Fruit fly (Drosophila melanogaster) whole organism, embryonic: ENCODE data around the gene CG17329.

Experiments used
- Antp ChIP-seq: fragments of 200-800 bp; sonication (Bioruptor generic); optimal IDR thresholded peaks from 3 replicates; lab custom pipeline; 2016; ENCODE audit warnings: missing biosample characterization, missing genetic modification characterization
- Atf3 ChIP-seq: fragments of 200-800 bp; sonication (Bioruptor generic); optimal IDR thresholded peaks from 3 replicates; lab custom pipeline; 2016; ENCODE audit warnings: missing biosample characterization, missing genetic modification characterization
- CG1024 ChIP-seq: fragments of 200-800 bp; sonication (Bioruptor generic); IDR thresholded peaks from 2 replicates; pipeline ENCODE4 v1.3.6; 2022; ENCODE audit warnings: missing biosample characterization, missing genetic modification characterization
- CG10462 ChIP-seq: fragments of 200-800 bp; sonication (Bioruptor generic); optimal IDR thresholded peaks from 2 replicates; lab custom pipeline; 2016; ENCODE audit warnings: missing biosample characterization, missing genetic modification characterization
- CG11398 ChIP-seq: fragments of 200-800 bp; sonication (Bioruptor generic); optimal IDR thresholded peaks from 2 replicates; lab custom pipeline; 2016; ENCODE audit warnings: missing biosample characterization, missing genetic modification characterization
- CG11695 ChIP-seq: fragments of 200-800 bp; sonication (Bioruptor generic); IDR thresholded peaks from 3 replicates; pipeline ENCODE4 v1.3.6; 2022; ENCODE audit warnings: missing biosample characterization, missing genetic modification characterization
- CG12942 ChIP-seq: fragments of 200-800 bp; sonication (Bioruptor generic); optimal IDR thresholded peaks from 3 replicates; lab custom pipeline; 2016; ENCODE audit warnings: missing biosample characterization, missing genetic modification characterization
- CG15073 ChIP-seq: fragments of 200-800 bp; sonication (Bioruptor generic); optimal IDR thresholded peaks from 2 replicates; lab custom pipeline; 2016; ENCODE audit warnings: missing biosample characterization, missing genetic modification characterization
- CG16813 ChIP-seq: fragments of 200-800 bp; sonication (Bioruptor generic); IDR thresholded peaks from 3 replicates; pipeline ENCODE4 v1.3.6; 2022; ENCODE audit warnings: missing biosample characterization, missing genetic modification characterization; ENCODE audit not compliant: partially characterized antibody
- CG17612 ChIP-seq: fragments of 200-800 bp; sonication (Bioruptor generic); IDR thresholded peaks from 2 replicates; pipeline ENCODE4 v1.3.6; 2022; ENCODE audit warnings: missing biosample characterization, missing genetic modification characterization
- CG18599 ChIP-seq: fragments of 200-800 bp; sonication (Bioruptor generic); optimal IDR thresholded peaks from 3 replicates; lab custom pipeline; 2017; ENCODE audit warnings: missing biosample characterization, missing genetic modification characterization, mild to moderate bottlenecking, moderate library complexity, missing genetic modification reagents
- CG18619 ChIP-seq: fragments of 200-800 bp; sonication (Bioruptor generic); optimal IDR thresholded peaks from 3 replicates; lab custom pipeline; 2017; ENCODE audit warnings: missing biosample characterization, mild to moderate bottlenecking, missing genetic modification characterization
- CG2678 ChIP-seq: fragments of 200-800 bp; sonication (Bioruptor generic); optimal IDR thresholded peaks from 3 replicates; lab custom pipeline; 2019; ENCODE audit warnings: missing biosample characterization, mild to moderate bottlenecking, missing genetic modification characterization, moderate library complexity
- CG30403 ChIP-seq: fragments of 200-800 bp; sonication (Bioruptor generic); optimal IDR thresholded peaks from 3 replicates; lab custom pipeline; 2016; ENCODE audit warnings: missing biosample characterization, missing genetic modification characterization
- CG3065 ChIP-seq: fragments of 200-800 bp; sonication (Bioruptor generic); optimal IDR thresholded peaks from 2 replicates; lab custom pipeline; 2016; ENCODE audit warnings: missing biosample characterization, missing genetic modification characterization
- CG4424 ChIP-seq: fragments of 200-800 bp; sonication (Bioruptor generic); optimal IDR thresholded peaks from 3 replicates; lab custom pipeline; 2016; ENCODE audit warnings: missing biosample characterization, missing genetic modification characterization
- CkIIα-i1 ChIP-seq: fragments of 200-800 bp; sonication (Bioruptor generic); IDR thresholded peaks from 2 replicates; pipeline ENCODE4 v1.3.6; 2022; ENCODE audit warnings: missing biosample characterization, missing genetic modification characterization
- CoRest ChIP-seq: fragments of 200-800 bp; sonication (Bioruptor generic); optimal IDR thresholded peaks from 3 replicates; lab custom pipeline; 2018; ENCODE audit warnings: missing biosample characterization, mild to moderate bottlenecking, missing genetic modification characterization, moderate library complexity
- D19B ChIP-seq: fragments of 200-800 bp; sonication (Bioruptor generic); optimal IDR thresholded peaks from 2 replicates; lab custom pipeline; 2017; ENCODE audit warnings: missing biosample characterization, mild to moderate bottlenecking, missing genetic modification characterization
- Dfd ChIP-seq, 2 experiments: fragments of >200 bp; optimal IDR thresholded peaks; 2 replicates each; lab custom pipeline; 2017; ENCODE audit warnings: missing biosample characterization in 2 of 2, missing genetic modification characterization in 2 of 2
- Fer2 ChIP-seq: fragments of 200-800 bp; sonication (Bioruptor generic); optimal IDR thresholded peaks from 2 replicates; lab custom pipeline; 2018; ENCODE audit warnings: missing biosample characterization, mild to moderate bottlenecking, missing genetic modification characterization, moderate library complexity
- Fer3 ChIP-seq: fragments of 200-800 bp; sonication (Bioruptor generic); optimal IDR thresholded peaks from 2 replicates; lab custom pipeline; 2018; ENCODE audit warnings: missing biosample characterization, mild to moderate bottlenecking, missing genetic modification characterization, moderate library complexity
- Hand ChIP-seq: fragments of 200-800 bp; sonication (Bioruptor generic); optimal IDR thresholded peaks from 2 replicates; lab custom pipeline; 2017; ENCODE audit warnings: mild to moderate bottlenecking, missing biosample characterization, missing genetic modification reagents, missing genetic modification characterization
- Hmr ChIP-seq: fragments of 200-800 bp; sonication (Bioruptor generic); optimal IDR thresholded peaks from 3 replicates; lab custom pipeline; 2017; ENCODE audit warnings: mild to moderate bottlenecking, missing biosample characterization, missing genetic modification reagents, missing genetic modification characterization
- MBD-R2 ChIP-seq: fragments of 200-800 bp; sonication (Bioruptor generic); IDR thresholded peaks from 2 replicates; pipeline ENCODE4 v1.3.6; 2022; ENCODE audit warnings: missing biosample characterization, missing genetic modification characterization
- MESR4 ChIP-seq: fragments of 200-800 bp; sonication (Bioruptor generic); optimal IDR thresholded peaks from 2 replicates; lab custom pipeline; 2018; ENCODE audit warnings: missing biosample characterization, mild to moderate bottlenecking, missing genetic modification characterization, moderate library complexity
- Myb ChIP-seq: fragments of 200-800 bp; sonication (Bioruptor generic); optimal IDR thresholded peaks from 2 replicates; lab custom pipeline; 2016; ENCODE audit warnings: missing biosample characterization, missing genetic modification characterization
- NC2α ChIP-seq: fragments of 200-800 bp; sonication (Bioruptor generic); optimal IDR thresholded peaks from 2 replicates; lab custom pipeline; 2016; ENCODE audit warnings: missing biosample characterization, missing genetic modification characterization
- NC2β ChIP-seq: fragments of 200-800 bp; sonication (Bioruptor generic); optimal IDR thresholded peaks from 2 replicates; lab custom pipeline; 2016; ENCODE audit warnings: missing biosample characterization, missing genetic modification characterization
- NFAT ChIP-seq: fragments of 200-800 bp; sonication (Bioruptor generic); IDR thresholded peaks from 2 replicates; pipeline ENCODE4 v1.3.6; 2022; ENCODE audit warnings: missing biosample characterization, missing genetic modification characterization
- Sin3A ChIP-seq: fragments of >200 bp; optimal IDR thresholded peaks from 2 replicates; lab custom pipeline; 2018
- Six4 ChIP-seq: fragments of 200-800 bp; sonication (Bioruptor generic); optimal IDR thresholded peaks from 2 replicates; lab custom pipeline; 2016; ENCODE audit warnings: missing biosample characterization, missing genetic modification characterization
- Sox100B ChIP-seq: fragments of 200-800 bp; sonication (Bioruptor generic); optimal IDR thresholded peaks from 3 replicates; lab custom pipeline; 2018; ENCODE audit warnings: missing biosample characterization, mild to moderate bottlenecking, missing genetic modification characterization
- Xrp1 ChIP-seq: fragments of 200-800 bp; sonication (Bioruptor generic); IDR thresholded peaks from 2 replicates; pipeline ENCODE4 v1.3.6; 2022; ENCODE audit warnings: missing biosample characterization, missing genetic modification characterization
- bigmax ChIP-seq: fragments of 200-800 bp; sonication (Bioruptor generic); optimal IDR thresholded peaks from 2 replicates; lab custom pipeline; 2018; ENCODE audit warnings: missing biosample characterization, mild to moderate bottlenecking, missing genetic modification characterization
- chif ChIP-seq, 2 experiments: fragments of 200-800 bp; sonication (Bioruptor generic); optimal IDR thresholded peaks; 3 replicates each; lab custom pipeline; 2016; ENCODE audit warnings: missing biosample characterization in 2 of 2, missing genetic modification characterization in 2 of 2
- croc ChIP-seq: fragments of 200-800 bp; sonication (Bioruptor generic); conservative IDR thresholded peaks from 3 replicates; pipeline ENCODE4 v1.3.6; 2022; ENCODE audit warnings: missing biosample characterization, missing genetic modification characterization
- dan ChIP-seq: fragments of 200-800 bp; sonication (Bioruptor generic); IDR thresholded peaks from 2 replicates; pipeline ENCODE4 v1.3.6; 2022; ENCODE audit warnings: missing biosample characterization, missing genetic modification characterization
- danr ChIP-seq: fragments of 200-800 bp; sonication (Bioruptor generic); IDR thresholded peaks from 2 replicates; pipeline ENCODE4 v1.3.6; 2022; ENCODE audit warnings: missing biosample characterization, missing genetic modification characterization
- disco-r ChIP-seq: fragments of 200-800 bp; sonication (Bioruptor generic); optimal IDR thresholded peaks from 2 replicates; lab custom pipeline; 2016; ENCODE audit warnings: missing biosample characterization, missing genetic modification characterization
- fd102C ChIP-seq: fragments of 200-800 bp; sonication (Bioruptor generic); optimal IDR thresholded peaks from 2 replicates; lab custom pipeline; 2018; ENCODE audit warnings: missing biosample characterization, mild to moderate bottlenecking, missing genetic modification characterization, moderate library complexity
- fd96Cb ChIP-seq: fragments of 200-800 bp; sonication (Bioruptor generic); optimal IDR thresholded peaks from 2 replicates; lab custom pipeline; 2018; ENCODE audit warnings: missing biosample characterization, mild to moderate bottlenecking, missing genetic modification characterization, moderate library complexity
- gro ChIP-seq: fragments of 200-800 bp; sonication (Bioruptor generic); optimal IDR thresholded peaks from 2 replicates; lab custom pipeline; 2016; ENCODE audit warnings: missing biosample characterization, missing genetic modification characterization
- kni ChIP-seq: fragments of 200-800 bp; sonication (Bioruptor generic); optimal IDR thresholded peaks from 3 replicates; lab custom pipeline; 2017; ENCODE audit warnings: mild to moderate bottlenecking, missing biosample characterization, missing genetic modification reagents, missing genetic modification characterization
- lbe ChIP-seq: fragments of 200-800 bp; sonication (Bioruptor generic); optimal IDR thresholded peaks from 2 replicates; lab custom pipeline; 2016; ENCODE audit warnings: missing biosample characterization, mild to moderate bottlenecking, missing genetic modification characterization
- phol ChIP-seq: fragments of 200-800 bp; sonication (Bioruptor generic); optimal IDR thresholded peaks from 3 replicates; lab custom pipeline; 2018; ENCODE audit warnings: missing biosample characterization, mild to moderate bottlenecking, missing genetic modification characterization, moderate library complexity
- psq ChIP-seq: fragments of 200-800 bp; sonication (Bioruptor generic); optimal IDR thresholded peaks from 2 replicates; lab custom pipeline; 2017; ENCODE audit warnings: missing biosample characterization, missing genetic modification characterization
- pum ChIP-seq: fragments of 200-800 bp; sonication (Bioruptor generic); optimal IDR thresholded peaks from 2 replicates; lab custom pipeline; 2016; ENCODE audit warnings: missing biosample characterization, missing genetic modification characterization
- row ChIP-seq: fragments of 200-800 bp; sonication (Bioruptor generic); IDR thresholded peaks from 3 replicates; pipeline ENCODE4 v1.3.6; 2022; ENCODE audit warnings: missing biosample characterization, missing genetic modification characterization
- ssp ChIP-seq: fragments of 200-800 bp; sonication (Bioruptor generic); IDR thresholded peaks from 2 replicates; pipeline ENCODE4 v1.3.6; 2022; ENCODE audit warnings: missing biosample characterization, missing genetic modification characterization
- tap ChIP-seq: fragments of 200-800 bp; optimal IDR thresholded peaks from 3 replicates; lab custom pipeline; 2019; ENCODE audit warnings: missing biosample characterization, mild to moderate bottlenecking, missing genetic modification characterization, moderate library complexity
- twi ChIP-seq: fragments of 200-800 bp; optimal IDR thresholded peaks from 2 replicates; lab custom pipeline; 2019; ENCODE audit warnings: missing biosample characterization, mild to moderate bottlenecking, missing genetic modification characterization, moderate library complexity

The CG17329 gene

DNA sequence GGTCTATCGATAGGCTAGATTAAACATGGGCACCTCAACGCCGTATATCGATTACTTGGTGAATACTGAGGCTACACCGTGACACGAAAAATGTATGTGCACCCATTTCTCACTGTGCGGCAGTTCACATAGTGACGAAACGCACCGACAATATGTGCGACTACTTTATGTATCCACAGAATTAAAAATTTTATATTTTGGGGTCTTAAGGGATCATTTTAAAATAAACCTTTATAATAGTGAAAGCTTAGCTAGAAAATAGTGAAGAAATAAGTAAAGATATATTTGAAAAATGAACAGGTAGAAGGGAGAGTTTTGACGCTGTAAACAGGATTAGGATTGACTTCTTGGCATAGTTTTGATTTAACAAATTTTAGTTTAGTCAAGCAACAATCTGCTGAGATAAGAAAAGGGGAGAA, 38.0 kb downstream of the CG17329 start, which contains the start of gene mRpL4 (continued):
- no peak for TF ChIP-seq CG18619
- TF ChIP-seq psq (GFP tag; lab: Kevin White, UChicago): peak; percentile 47
- TF ChIP-seq phol: peak; percentile 79
- peak; percentile 68 for TF ChIP-seq gro (GFP tag; lab: Kevin White, UChicago)
- TF ChIP-seq Dfd (GFP tag; optimal IDR thresholded peaks at IDR 0.05; lab: Kevin White, UChicago): no peak
- TF ChIP-seq CG11695 (GFP tag; lab: Robert Waterston, UW): 0 out of 3 replicates have a peak, but pooled peaks have one; percentile 32
- TF ChIP-seq Atf3: peak; percentile 68
- TF ChIP-seq pum (GFP tag; lab: Kevin White, UChicago): peak; percentile 85
- TF ChIP-seq CG1024 (GFP tag; lab: Robert Waterston, UW): no peak
- TF ChIP-seq D19B (GFP tag; lab: Kevin White, UChicago): peak; percentile 14
- TF ChIP-seq Hand (GFP tag; lab: Kevin White, UChicago): no peak
- no peak for TF ChIP-seq CG18599 (GFP tag; lab: Kevin White, UChicago)
- peak; percentile 31; the same call in 1 of the 2 replicates for TF ChIP-seq CG17612 (GFP tag; lab: Robert Waterston, UW)
- TF ChIP-seq fd102C (GFP tag; lab: Kevin White, UChicago): peak; percentile 33
- peak; percentile 25 for TF ChIP-seq twi (tag; lab: Kevin White, UChicago)
- TF ChIP-seq danr (GFP tag; lab: Robert Waterston, UW): no peak
- peak; percentile 58 for TF ChIP-seq CG11398 (GFP tag; lab: Kevin White, UChicago)
- peak; percentile 55 for TF ChIP-seq Myb (GFP tag; lab: Kevin White, UChicago)
- TF ChIP-seq CG12942 (GFP tag; lab: Kevin White, UChicago): peak; percentile 78
- TF ChIP-seq CG16813 (GFP tag; lab: Robert Waterston, UW): peak; percentile 99
- TF ChIP-seq kni (GFP tag; lab: Kevin White, UChicago): peak; percentile 24
- TF ChIP-seq CG3065 (GFP tag; lab: Kevin White, UChicago): peak; percentile 48
- no peak for TF ChIP-seq croc (GFP tag; lab: Robert Waterston, UW)
- peak; percentile 37 for TF ChIP-seq tap
- no peak for TF ChIP-seq ssp
- peak; percentile 27 for TF ChIP-seq fd96Cb (tag; lab: Kevin White, UChicago)
- TF ChIP-seq CG2678 (tag; lab: Kevin White, UChicago): no peak
- TF ChIP-seq Hmr (GFP tag; lab: Kevin White, UChicago): no peak
- TF ChIP-seq NFAT (GFP tag; lab: Robert Waterston, UW): peak; percentile 83
- TF ChIP-seq CoRest (tag; lab: Kevin White, UChicago): peak; percentile 56
- TF ChIP-seq NC2α (GFP tag; lab: Kevin White, UChicago): peak; percentile 13
- TF ChIP-seq MBD-R2 (GFP tag; lab: Robert Waterston, UW): peak; percentile 94
- peak; percentile 60 for TF ChIP-seq NC2β (GFP tag; lab: Kevin White, UChicago)
- peak; percentile 36 for TF ChIP-seq CG15073
- peak; percentile 30 for TF ChIP-seq Sox100B
- TF ChIP-seq Xrp1 (GFP tag; lab: Robert Waterston, UW): peak; percentile 74
- peak; percentile 13 for TF ChIP-seq Fer2 (tag; lab: Kevin White, UChicago)
- peak; percentile 93 for TF ChIP-seq row (GFP tag; lab: Robert Waterston, UW)
- no peak for TF ChIP-seq CkIIα-i1 (GFP tag; lab: Robert Waterston, UW)
- peak; percentile 51 to 73 for TF ChIP-seq chif (GFP tag; optimal IDR thresholded peaks at IDR 0.05; lab: Kevin White, UChicago)
- TF ChIP-seq dan (GFP tag; lab: Robert Waterston, UW): no peak
- peak; percentile 88 for TF ChIP-seq Antp
- TF ChIP-seq lbe (GFP tag; lab: Kevin White, UChicago): no peak
- TF ChIP-seq Fer3 (tag; lab: Kevin White, UChicago): peak; percentile 54
- peak; percentile 35 for TF ChIP-seq disco-r (GFP tag; lab: Kevin White, UChicago)
- TF ChIP-seq MESR4 (GFP tag; lab: Kevin White, UChicago): no peak
- peak; percentile 52 for TF ChIP-seq CG10462 (GFP tag; lab: Kevin White, UChicago)
- no peak for TF ChIP-seq bigmax (GFP tag; lab: Kevin White, UChicago)
- peak; percentile 77 for TF ChIP-seq CG4424 (GFP tag; lab: Kevin White, UChicago)
- TF ChIP-seq Six4: peak; percentile 47
- peak; percentile 46 for TF ChIP-seq Sin3A (lab: Kevin White, UChicago)
- peak; percentile 83 for TF ChIP-seq CG30403 (GFP tag; lab: Kevin White, UChicago)
